Fruit fly (Drosophila melanogaster): ENCODE data around the gene Toll-9.

DNA sequence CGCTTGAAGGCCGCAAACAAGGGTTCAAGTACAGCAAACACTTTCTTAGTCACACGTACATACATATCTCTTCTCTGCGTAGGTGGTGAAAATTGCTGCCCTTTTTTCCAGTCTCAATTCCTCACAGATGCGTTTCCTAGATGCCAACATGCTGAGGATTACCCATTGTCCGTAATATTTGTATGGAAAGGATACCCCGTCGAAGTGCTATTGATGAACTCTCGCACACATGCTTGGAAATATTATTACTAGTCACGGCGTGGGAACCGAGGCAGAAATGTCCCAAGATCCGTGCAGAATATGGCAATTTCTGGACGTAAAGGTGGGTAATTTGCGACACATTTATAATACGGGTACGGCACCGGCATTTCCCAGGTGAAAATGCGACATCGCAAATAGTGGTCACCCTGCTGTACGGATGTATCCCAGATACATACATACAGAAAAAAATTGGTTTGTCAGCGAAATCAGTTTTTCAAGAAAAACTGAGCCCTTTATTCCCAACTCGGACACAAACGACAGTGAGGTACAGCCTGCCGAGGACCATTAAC is 38.9 kb upstream of the Toll-9 start:
- TF ChIP-seq insv (optimal IDR thresholded peaks at IDR 0.05) (no peak), h (optimal IDR thresholded peaks at IDR 0.05) (no peak), psq (optimal IDR thresholded peaks at IDR 0.05) (no peak), ttk (optimal IDR thresholded peaks at IDR 0.05) (no peak), Sin3A (optimal IDR thresholded peaks at IDR 0.05) (no peak), Myc (optimal IDR thresholded peaks at IDR 0.05) (no peak)

Data from Kc167 (cell line).